Fruit fly (Drosophila melanogaster) whole organism, pupa: Measurements from ENCODE around the gene CG31871.
A peak's percentile ranks its signal among the peaks of the same experiment; 100 is the strongest.

Experiments
- CG10348 ChIP-seq: fragments of 200-800 bp; sonication (Bioruptor generic); IDR thresholded peaks from 2 replicates; pipeline ENCODE4 v1.3.6; 2022; ENCODE audit warnings: missing biosample characterization, missing genetic modification characterization
- CG12605 ChIP-seq: fragments of 200-800 bp; sonication (Bioruptor generic); IDR thresholded peaks from 2 replicates; pipeline ENCODE4 v1.3.6; 2022; ENCODE audit warnings: missing biosample characterization, missing genetic modification characterization
- CG13204 ChIP-seq: fragments of 200-800 bp; sonication (Bioruptor generic); optimal IDR thresholded peaks from 2 replicates; lab custom pipeline; 2018; ENCODE audit warnings: missing biosample characterization, mild to moderate bottlenecking, missing genetic modification characterization, moderate library complexity
- CG14655 ChIP-seq: fragments of 200-800 bp; sonication (Bioruptor generic); optimal IDR thresholded peaks from 3 replicates; lab custom pipeline; 2017; ENCODE audit warnings: mild to moderate bottlenecking, missing biosample characterization, missing genetic modification reagents, missing genetic modification characterization
- CG15710 ChIP-seq: fragments of 200-800 bp; sonication (Bioruptor generic); optimal IDR thresholded peaks from 2 replicates; lab custom pipeline; 2018; ENCODE audit warnings: missing biosample characterization, mild to moderate bottlenecking, missing genetic modification characterization, moderate library complexity
- CG17806 ChIP-seq: fragments of 200-800 bp; sonication (Bioruptor generic); optimal IDR thresholded peaks from 2 replicates; lab custom pipeline; 2018; ENCODE audit warnings: missing biosample characterization, mild to moderate bottlenecking, missing genetic modification characterization, moderate library complexity
- CG32121 ChIP-seq: fragments of 200-800 bp; sonication (Bioruptor generic); IDR thresholded peaks from 2 replicates; pipeline ENCODE4 v1.3.6; 2022; ENCODE audit warnings: missing biosample characterization, missing genetic modification characterization
- CG34367 ChIP-seq: fragments of 200-800 bp; sonication (Bioruptor generic); optimal IDR thresholded peaks from 2 replicates; lab custom pipeline; 2018; ENCODE audit warnings: missing biosample characterization, mild to moderate bottlenecking, missing genetic modification characterization
- CG4496 ChIP-seq: fragments of 200-800 bp; sonication (Bioruptor generic); IDR thresholded peaks from 3 replicates; pipeline ENCODE4 v1.3.6; 2022; ENCODE audit warnings: missing biosample characterization, missing genetic modification characterization
- CG8159 ChIP-seq: fragments of 200-800 bp; sonication (Bioruptor generic); optimal IDR thresholded peaks from 3 replicates; lab custom pipeline; 2018; ENCODE audit warnings: missing biosample characterization, mild to moderate bottlenecking, missing genetic modification characterization, moderate library complexity
- CG8301 ChIP-seq: fragments of 200-800 bp; sonication (Bioruptor generic); optimal IDR thresholded peaks from 2 replicates; lab custom pipeline; 2018; ENCODE audit warnings: missing biosample characterization, mild to moderate bottlenecking, missing genetic modification characterization
- CG9948 ChIP-seq: fragments of 200-800 bp; sonication (Bioruptor generic); optimal IDR thresholded peaks from 2 replicates; lab custom pipeline; 2018; ENCODE audit warnings: missing biosample characterization, mild to moderate bottlenecking, missing genetic modification characterization, moderate library complexity
- D1 ChIP-seq: fragments of 200-800 bp; sonication (Bioruptor generic); optimal IDR thresholded peaks from 2 replicates; lab custom pipeline; 2018; ENCODE audit warnings: missing biosample characterization, mild to moderate bottlenecking, missing genetic modification characterization, moderate library complexity
- EcR ChIP-seq: fragments of 200-800 bp; sonication (Bioruptor generic); optimal IDR thresholded peaks from 3 replicates; lab custom pipeline; 2019; ENCODE audit warnings: missing biosample characterization, missing genetic modification characterization, mild to moderate bottlenecking, moderate library complexity, missing genetic modification reagents
- Ets98B ChIP-seq: fragments of 200-800 bp; sonication (Bioruptor generic); IDR thresholded peaks from 2 replicates; pipeline ENCODE4 v1.3.6; 2022; ENCODE audit warnings: missing biosample characterization, missing genetic modification characterization
- Pif1A ChIP-seq: fragments of 200-800 bp; sonication (Bioruptor generic); optimal IDR thresholded peaks from 3 replicates; lab custom pipeline; 2016; ENCODE audit warnings: missing biosample characterization, missing genetic modification characterization
- Pif1B ChIP-seq: fragments of 200-800 bp; sonication (Bioruptor generic); optimal IDR thresholded peaks from 3 replicates; lab custom pipeline; 2016; ENCODE audit warnings: missing biosample characterization, missing genetic modification characterization
- Snoo ChIP-seq: fragments of 200-800 bp; sonication (Bioruptor generic); optimal IDR thresholded peaks from 3 replicates; lab custom pipeline; 2017; ENCODE audit warnings: missing biosample characterization, mild to moderate bottlenecking, missing genetic modification characterization, inconsistent platforms
- fd96Ca ChIP-seq: fragments of 200-800 bp; sonication (Bioruptor generic); IDR thresholded peaks from 3 replicates; pipeline ENCODE4 v1.3.6; 2022; ENCODE audit warnings: missing biosample characterization, missing genetic modification characterization
- gl ChIP-seq: fragments of 200-800 bp; sonication (Bioruptor generic); optimal IDR thresholded peaks from 2 replicates; lab custom pipeline; 2018; ENCODE audit warnings: missing biosample characterization, mild to moderate bottlenecking, missing genetic modification characterization
- rn ChIP-seq: fragments of 200-800 bp; sonication (Bioruptor generic); IDR thresholded peaks from 2 replicates; pipeline ENCODE4 v1.3.6; 2022; ENCODE audit warnings: missing biosample characterization, missing genetic modification characterization

Gene CG31871

dm6 chr2L:10643671-10644070, 18.2 kb upstream of the CG31871 start, which contains the start of gene CG18284:
TSS of gene CG18284 (plus strand) at chr2L:10643971.
- TF ChIP-seq CG32121 (GFP tag; lab: Robert Waterston, UW) (no peak), CG13204 (GFP tag; lab: Kevin White, UChicago) (no peak), CG8159 (tag; lab: Kevin White, UChicago) (no peak), Pif1A (GFP tag; lab: Kevin White, UChicago) (no peak), CG12605 (GFP tag; lab: Robert Waterston, UW) (no peak), CG8301 (no peak)

dm6 chr2L:10646115-10646514, 15.8 kb upstream of the CG31871 start, which contains the start of gene CG17097:
TSS of gene CG17097 (plus strand) at chr2L:10646415.
- no peak for TF ChIP-seq rn (GFP tag; lab: Robert Waterston, UW)
- no peak for TF ChIP-seq CG9948
- no peak for TF ChIP-seq D1
- TF ChIP-seq CG12605 (GFP tag; lab: Robert Waterston, UW): no peak
- no peak for TF ChIP-seq CG32121 (GFP tag; lab: Robert Waterston, UW)
- no peak for TF ChIP-seq Snoo (tag; lab: Kevin White, UChicago)
- no peak for TF ChIP-seq CG8159 (tag; lab: Kevin White, UChicago)
- TF ChIP-seq CG13204 (GFP tag; lab: Kevin White, UChicago): no peak
- TF ChIP-seq CG34367 (tag; lab: Kevin White, UChicago): no peak
- TF ChIP-seq CG10348 (GFP tag; lab: Robert Waterston, UW): no peak
- no peak for TF ChIP-seq Pif1A (GFP tag; lab: Kevin White, UChicago)
- no peak for TF ChIP-seq Ets98B (GFP tag; lab: Robert Waterston, UW)

DNA sequence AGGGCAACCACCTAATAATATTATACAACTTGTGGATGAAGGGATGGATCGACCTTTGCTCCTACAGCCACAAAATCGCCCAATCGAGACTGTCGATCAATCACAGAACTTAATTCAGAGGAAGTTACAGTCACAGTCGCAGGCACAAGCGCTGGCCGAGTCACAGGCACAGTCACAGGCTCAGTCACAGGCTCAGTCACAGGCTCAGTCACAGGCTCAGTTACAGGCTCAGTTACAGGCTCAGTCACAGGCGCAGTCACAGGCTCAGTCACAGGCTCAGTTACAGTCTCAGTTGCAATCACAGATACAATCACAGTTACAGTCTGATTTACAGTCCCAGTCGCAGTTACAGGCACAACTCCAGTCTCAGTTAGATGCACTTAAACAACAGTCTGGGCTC, 15.2 kb upstream of the CG31871 start:
- TF ChIP-seq Pif1A (GFP tag; lab: Kevin White, UChicago): no peak
- TF ChIP-seq, all 21 proteins: peak for 0

- TF ChIP-seq EcR (GFP tag; lab: Kevin White, UChicago) (no peak), CG14655 (GFP tag; lab: Kevin White, UChicago) (no peak), Snoo (tag; lab: Kevin White, UChicago) (no peak), gl (no peak), CG10348 (GFP tag; lab: Robert Waterston, UW) (no peak)
Measured at dm6 chr2L:10647720-10648349, 14.0 kb upstream of the CG31871 start.

DNA sequence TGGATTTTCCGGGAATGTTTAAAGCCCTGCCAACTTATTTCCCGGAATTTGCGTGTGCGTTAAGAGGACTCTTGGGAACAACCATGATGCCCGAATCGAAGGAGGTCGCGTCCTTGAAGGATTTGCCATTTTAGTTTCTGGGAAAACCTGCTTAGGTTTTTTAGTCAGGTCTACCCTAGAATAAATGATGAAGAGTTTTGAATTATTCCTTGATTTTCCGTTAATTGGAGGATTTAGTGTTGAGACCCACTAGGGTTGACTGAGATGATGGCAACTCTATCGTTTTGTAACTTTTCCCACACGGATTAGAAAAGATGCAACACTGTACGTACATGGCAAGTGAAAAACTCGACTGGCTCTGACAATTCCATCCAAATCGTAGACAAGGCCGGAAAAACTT, 10.6 kb upstream of the CG31871 start, which contains the start of gene dbf:
Gene dbf (plus strand): TSS at position 301 of the 400 bp plus-strand sequence.
- TF ChIP-seq Pif1A (GFP tag; lab: Kevin White, UChicago) (no peak), Ets98B (GFP tag; lab: Robert Waterston, UW) (no peak), fd96Ca (GFP tag; lab: Robert Waterston, UW) (no peak), Snoo (tag; lab: Kevin White, UChicago) (no peak)

dm6 chr2L:10654520-10654919, 7.4 kb upstream of the CG31871 start:
- TF ChIP-seq fd96Ca (GFP tag; lab: Robert Waterston, UW) (no peak), CG14655 (GFP tag; lab: Kevin White, UChicago) (no peak), Pif1A (GFP tag; lab: Kevin White, UChicago) (no peak), CG4496 (GFP tag; lab: Robert Waterston, UW) (no peak), CG32121 (GFP tag; lab: Robert Waterston, UW) (no peak), rn (GFP tag; lab: Robert Waterston, UW) (no peak), CG8159 (tag; lab: Kevin White, UChicago) (no peak), CG9948 (no peak), gl (no peak), CG17806 (no peak), CG8301 (no peak), CG34367 (tag; lab: Kevin White, UChicago) (no peak), Snoo (tag; lab: Kevin White, UChicago) (no peak), CG12605 (GFP tag; lab: Robert Waterston, UW) (no peak)

- TF ChIP-seq CG13204 (GFP tag; lab: Kevin White, UChicago): no peak
- TF ChIP-seq Pif1B (GFP tag; lab: Kevin White, UChicago): no peak
- no peak for TF ChIP-seq CG9948
- TF ChIP-seq Ets98B (GFP tag; lab: Robert Waterston, UW): no peak
- TF ChIP-seq rn (GFP tag; lab: Robert Waterston, UW): no peak
- TF ChIP-seq Pif1A (GFP tag; lab: Kevin White, UChicago): no peak
Measured at dm6 chr2L:10657981-10658380, 3.9 kb upstream of the CG31871 start, which contains the start of gene CG45690. TSS of gene CG45690 (plus strand) at chr2L:10658281.

DNA sequence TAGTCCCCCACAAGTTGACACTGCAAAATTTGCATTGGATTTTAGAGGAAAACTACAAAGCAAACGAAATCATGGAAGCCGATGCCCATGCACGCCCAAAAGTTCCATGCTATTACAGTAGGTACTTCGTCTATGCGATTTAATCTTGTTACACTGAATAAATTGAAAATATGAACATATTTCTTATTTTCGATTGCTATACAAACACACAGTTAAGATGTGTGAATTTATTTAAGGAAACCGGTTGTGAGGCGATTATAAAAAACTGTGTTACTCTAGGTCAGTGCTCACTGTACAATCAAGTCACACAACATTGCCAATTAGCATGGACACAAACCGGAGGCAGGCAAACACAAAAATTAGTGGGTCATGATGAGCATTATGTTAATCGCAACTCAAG, 3.7 kb downstream of the CG31871 start:
- TF ChIP-seq CG9948: peak; percentile 68
- TF ChIP-seq gl: peak; percentile 25
- TF ChIP-seq D1: no peak
- no peak for TF ChIP-seq EcR (GFP tag; lab: Kevin White, UChicago)
- peak; percentile 86; the same call in 2 of the 3 replicates for TF ChIP-seq CG4496 (GFP tag; lab: Robert Waterston, UW)
- peak; percentile 75 for TF ChIP-seq Pif1B (GFP tag; lab: Kevin White, UChicago)
- peak; percentile 75 for TF ChIP-seq CG14655 (GFP tag; lab: Kevin White, UChicago)
- TF ChIP-seq CG8301: peak; percentile 75
- TF ChIP-seq CG17806: peak; percentile 73
- TF ChIP-seq Ets98B (GFP tag; lab: Robert Waterston, UW): peak; percentile 90
- TF ChIP-seq CG13204 (GFP tag; lab: Kevin White, UChicago): no peak
- peak; percentile 80 for TF ChIP-seq Pif1A (GFP tag; lab: Kevin White, UChicago)
- peak; percentile 62 for TF ChIP-seq CG34367 (tag; lab: Kevin White, UChicago)
- TF ChIP-seq rn (GFP tag; lab: Robert Waterston, UW): peak; percentile 64
- TF ChIP-seq fd96Ca (GFP tag; lab: Robert Waterston, UW): peak; percentile 82; the same call in 2 of the 3 replicates
- peak; percentile 37 for TF ChIP-seq Snoo (tag; lab: Kevin White, UChicago)
- peak; percentile 86 for TF ChIP-seq CG32121 (GFP tag; lab: Robert Waterston, UW)
- peak; percentile 68 for TF ChIP-seq CG15710
- TF ChIP-seq CG8159 (tag; lab: Kevin White, UChicago): peak; percentile 69
- peak; percentile 82 for TF ChIP-seq CG12605 (GFP tag; lab: Robert Waterston, UW)
- no peak for TF ChIP-seq CG10348 (GFP tag; lab: Robert Waterston, UW)
